Fruit fly (Drosophila melanogaster): ENCODE results near the gene Drak.

Drak gene

dm6 chrX:11569956-11570695, 77.2 kb downstream of the Drak start, which contains the start of the genes Polr2A and CG11699 (continued):
- TF ChIP-seq C15 (GFP tag; IDR thresholded peaks at IDR 0.05), result no peak
- no peak for TF ChIP-seq tio (GFP tag; optimal IDR thresholded peaks at IDR 0.05)
- TF ChIP-seq CG6254 (GFP tag; optimal IDR thresholded peaks at IDR 0.05), result peak; percentile 8
- no peak for TF ChIP-seq NC2β (GFP tag; optimal IDR thresholded peaks at IDR 0.05)
- no peak for TF ChIP-seq ftz-f1 (GFP tag; optimal IDR thresholded peaks at IDR 0.05)
- TF ChIP-seq CG11695 (GFP tag; IDR thresholded peaks at IDR 0.05), result no peak
- peak; percentile 41 for TF ChIP-seq lilli (GFP tag; optimal IDR thresholded peaks at IDR 0.05)
- TF ChIP-seq Atf3 (GFP tag; optimal IDR thresholded peaks at IDR 0.05), result no peak
- TF ChIP-seq crc (GFP tag; optimal IDR thresholded peaks at IDR 0.05), result no peak
- TF ChIP-seq CG7556 (GFP tag; optimal IDR thresholded peaks at IDR 0.05), result peak; percentile 39
- TF ChIP-seq CG9797 (GFP tag; optimal IDR thresholded peaks at IDR 0.05), result peak; percentile 87
- no peak for TF ChIP-seq odd (GFP tag; optimal IDR thresholded peaks at IDR 0.05)
- TF ChIP-seq disco-r (GFP tag; optimal IDR thresholded peaks at IDR 0.05), result no peak
- TF ChIP-seq Blimp-1 (GFP tag; optimal IDR thresholded peaks at IDR 0.05), result no peak
- no peak for TF ChIP-seq Bteb2 (GFP tag; optimal IDR thresholded peaks at IDR 0.05)
- TF ChIP-seq oc (tag; optimal IDR thresholded peaks at IDR 0.05), result no peak
- TF ChIP-seq CG16779 (GFP tag; IDR thresholded peaks at IDR 0.05), result no peak
- peak; percentile 60 for TF ChIP-seq CG17829 (tag; optimal IDR thresholded peaks at IDR 0.05)
- TF ChIP-seq CG3995 (GFP tag; optimal IDR thresholded peaks at IDR 0.05), result peak; percentile 42
- no peak for TF ChIP-seq pan (optimal IDR thresholded peaks at IDR 0.05)
- no peak for TF ChIP-seq pan (GFP tag; optimal IDR thresholded peaks at IDR 0.05 in 1 of 2, IDR thresholded peaks at IDR 0.05 in 1 of 2)
- TF ChIP-seq tup (GFP tag; optimal IDR thresholded peaks at IDR 0.05), result no peak
- TF ChIP-seq CG7372 (GFP tag; IDR thresholded peaks at IDR 0.05), result 0 out of 2 replicates have a peak, but pooled peaks have one; percentile 19
- TF ChIP-seq amos (GFP tag; IDR thresholded peaks at IDR 0.05; ENCODE audit: partially characterized antibody), result peak; percentile 27; the same call in 1 of the 2 replicates
- TF ChIP-seq cad (GFP tag; optimal IDR thresholded peaks at IDR 0.05), result no peak
- TF ChIP-seq jigr1 (GFP tag; IDR thresholded peaks at IDR 0.05), result no peak
- TF ChIP-seq Dp (GFP tag; optimal IDR thresholded peaks at IDR 0.05), result peak; percentile 52
- no peak for TF ChIP-seq pum (GFP tag; optimal IDR thresholded peaks at IDR 0.05)
- no peak for TF ChIP-seq CG10431 (GFP tag; optimal IDR thresholded peaks at IDR 0.05)
- TF ChIP-seq sd (tag; optimal IDR thresholded peaks at IDR 0.05), result no peak
- peak; percentile 63 for TF ChIP-seq HmgZ (tag; optimal IDR thresholded peaks at IDR 0.05)
- no peak for TF ChIP-seq onecut (GFP tag; IDR thresholded peaks at IDR 0.05)
- no peak for TF ChIP-seq Gug (GFP tag; IDR thresholded peaks at IDR 0.05)
- TF ChIP-seq ase (GFP tag; IDR thresholded peaks at IDR 0.05), result no peak
- TF ChIP-seq kni (GFP tag; optimal IDR thresholded peaks at IDR 0.05), result peak; percentile 40
- peak; percentile 26 for TF ChIP-seq Mad (GFP tag; optimal IDR thresholded peaks at IDR 0.05)
- TF ChIP-seq CG6813 (GFP tag; optimal IDR thresholded peaks at IDR 0.05), result peak; percentile 9
- TF ChIP-seq CG30403 (GFP tag; optimal IDR thresholded peaks at IDR 0.05), result peak; percentile 57
- no peak for TF ChIP-seq dati (GFP tag; IDR thresholded peaks at IDR 0.05)
- TF ChIP-seq wdn (GFP tag; IDR thresholded peaks at IDR 0.05), result no peak
- no peak for TF ChIP-seq Myb (GFP tag; optimal IDR thresholded peaks at IDR 0.05)
- TF ChIP-seq ac (GFP tag; optimal IDR thresholded peaks at IDR 0.05), result no peak
- no peak for TF ChIP-seq wor (GFP tag; IDR thresholded peaks at IDR 0.05)
- peak; percentile 36; the same call in 1 of the 2 replicates for TF ChIP-seq Ptx1 (GFP tag; IDR thresholded peaks at IDR 0.05)
- TF ChIP-seq CG10267 (tag; optimal IDR thresholded peaks at IDR 0.05), result peak; percentile 93
- no peak for TF ChIP-seq D (optimal IDR thresholded peaks at IDR 0.05)
- peak; percentile 18 for TF ChIP-seq D (GFP tag; optimal IDR thresholded peaks at IDR 0.05)
- TF ChIP-seq dysf (GFP tag; IDR thresholded peaks at IDR 0.05), result peak; percentile 35; the same call in 1 of the 3 replicates
- peak; percentile 23 for TF ChIP-seq CG1602 (GFP tag; optimal IDR thresholded peaks at IDR 0.05)
- TF ChIP-seq lab (GFP tag; optimal IDR thresholded peaks at IDR 0.05), result no peak
- peak; percentile 42 for TF ChIP-seq CG4617 (GFP tag; optimal IDR thresholded peaks at IDR 0.05; ENCODE audit: borderline replicate concordance)

Measured in whole organism, embryonic.